Worm (Caenorhabditis elegans) whole organism, young adult: Measurements from ENCODE around the gene emc-2.

Source experiments
- C06A6.2 ChIP-seq: fragments of 200-800 bp; sonication (Bioruptor generic); conservative IDR thresholded peaks from 2 replicates; pipeline ENCODE4 v1.3.6; 2022; ENCODE audit warnings: missing genetic modification characterization, missing compliant biosample characterization
- D2030.7 ChIP-seq: fragments of 200-800 bp; sonication (Bioruptor generic); IDR thresholded peaks from 2 replicates; pipeline ENCODE4 v1.3.6; 2022; ENCODE audit warnings: missing genetic modification reagents, missing genetic modification characterization, missing compliant biosample characterization
- F10E7.11 ChIP-seq: sonication (generic microtip); optimal IDR thresholded peaks from 2 replicates; lab custom pipeline; 2017; ENCODE audit warnings: mild to moderate bottlenecking, missing genetic modification characterization, moderate library complexity, missing compliant biosample characterization
- F49E8.2 ChIP-seq: sonication (generic microtip); optimal IDR thresholded peaks from 3 replicates; lab custom pipeline; 2017; ENCODE audit warnings: missing genetic modification characterization, mild to moderate bottlenecking, missing compliant biosample characterization, antibody characterized with exemption, moderate library complexity; ENCODE audit not compliant: insufficient read depth
- F55B11.4 ChIP-seq: sonication (generic microtip); optimal IDR thresholded peaks from 2 replicates; lab custom pipeline; 2016; ENCODE audit warnings: missing compliant biosample characterization, missing genetic modification characterization, borderline replicate concordance; ENCODE audit not compliant: insufficient read depth
- F57C9.4 ChIP-seq: sonication (generic microtip); optimal IDR thresholded peaks from 2 replicates; lab custom pipeline; 2017; ENCODE audit warnings: mild to moderate bottlenecking, missing genetic modification characterization, missing compliant biosample characterization
- K12H6.12 ChIP-seq: fragments of 200-800 bp; sonication (Bioruptor generic); optimal IDR thresholded peaks from 2 replicates; lab custom pipeline; 2018; ENCODE audit warnings: mild to moderate bottlenecking, missing genetic modification characterization, missing compliant biosample characterization
- T26A5.8 ChIP-seq: sonication (generic microtip); optimal IDR thresholded peaks from 2 replicates; lab custom pipeline; 2016; ENCODE audit warnings: missing genetic modification characterization, missing compliant biosample characterization
- Y79H2A.3 ChIP-seq: fragments of 200-800 bp; sonication (Bioruptor generic); conservative IDR thresholded peaks from 2 replicates; pipeline ENCODE4 v1.3.6; 2022; ENCODE audit warnings: missing genetic modification reagents, missing genetic modification characterization, missing compliant biosample characterization
- akir-1 ChIP-seq: fragments of 200-800 bp; sonication (Bioruptor generic); optimal IDR thresholded peaks from 2 replicates; lab custom pipeline; 2018; ENCODE audit warnings: mild to moderate bottlenecking, missing genetic modification characterization, moderate library complexity, missing compliant biosample characterization
- ama-1 ChIP-seq, 3 experiments: fragments of 150-350 bp in 1 of 3; sonication (generic microtip) in 2 of 3; optimal IDR thresholded peaks; 2 replicates each; lab custom pipeline; 2014 to 2018; ENCODE audit warnings: missing biosample characterization in 2 of 3, missing genetic modification characterization in 2 of 3, missing genetic modification reagents in 2 of 3
- atf-7 ChIP-seq: sonication (generic microtip); optimal IDR thresholded peaks from 2 replicates; lab custom pipeline; 2017; ENCODE audit warnings: mild to moderate bottlenecking, missing genetic modification characterization, missing compliant biosample characterization
- athp-1 ChIP-seq: sonication (generic microtip); optimal IDR thresholded peaks from 2 replicates; lab custom pipeline; 2017; ENCODE audit warnings: mild to moderate bottlenecking, missing genetic modification characterization, missing compliant biosample characterization
- attf-3 ChIP-seq: fragments of 200-800 bp; sonication (Bioruptor generic); conservative IDR thresholded peaks from 2 replicates; pipeline ENCODE4 v1.3.6; 2022; ENCODE audit warnings: missing genetic modification reagents, missing genetic modification characterization, missing compliant biosample characterization
- ccch-3 ChIP-seq: fragments of 200-800 bp; sonication (Bioruptor generic); optimal IDR thresholded peaks from 2 replicates; lab custom pipeline; 2018; ENCODE audit warnings: mild to moderate bottlenecking, missing genetic modification characterization, missing compliant biosample characterization
- ceh-100 ChIP-seq: fragments of 200-800 bp; sonication (Bioruptor generic); IDR thresholded peaks from 2 replicates; pipeline ENCODE4 v1.3.6; 2022; ENCODE audit warnings: missing genetic modification reagents, missing genetic modification characterization, missing compliant biosample characterization
- ceh-58 ChIP-seq: fragments of 200-800 bp; sonication (Bioruptor generic); IDR thresholded peaks from 2 replicates; pipeline ENCODE4 v1.3.6; 2022; ENCODE audit warnings: missing genetic modification characterization, missing compliant biosample characterization
- ceh-91 ChIP-seq: fragments of 200-800 bp; sonication (Bioruptor generic); IDR thresholded peaks from 2 replicates; pipeline ENCODE4 v1.3.6; 2022; ENCODE audit warnings: missing genetic modification reagents, missing genetic modification characterization, missing compliant biosample characterization
- die-1 ChIP-seq: sonication (generic microtip); optimal IDR thresholded peaks from 2 replicates; lab custom pipeline; 2016; ENCODE audit warnings: missing genotype, mild to moderate bottlenecking, missing genetic modification characterization, missing compliant biosample characterization
- dox-1 ChIP-seq: fragments of 200-800 bp; sonication (Bioruptor generic); IDR thresholded peaks from 2 replicates; pipeline ENCODE4 v1.3.6; 2022; ENCODE audit warnings: missing genetic modification reagents, missing genetic modification characterization, missing compliant biosample characterization
- dpl-1 ChIP-seq: fragments of 150-350 bp; optimal IDR thresholded peaks from 2 replicates; lab custom pipeline; 2014; ENCODE audit warnings: missing biosample characterization, missing genetic modification reagents, missing genetic modification characterization
- ekl-4 ChIP-seq: fragments of 200-800 bp; sonication (Bioruptor generic); IDR thresholded peaks from 2 replicates; pipeline ENCODE4 v1.3.6; 2022; ENCODE audit warnings: missing genetic modification reagents, missing genetic modification characterization, missing compliant biosample characterization
- ets-4 ChIP-seq: fragments of 200-800 bp; sonication (Bioruptor generic); optimal IDR thresholded peaks from 2 replicates; lab custom pipeline; 2018; ENCODE audit warnings: mild to moderate bottlenecking, missing genetic modification characterization, missing compliant biosample characterization
- fkh-3 ChIP-seq: sonication (generic microtip); optimal IDR thresholded peaks from 2 replicates; lab custom pipeline; 2016; ENCODE audit warnings: mild to moderate bottlenecking, missing genetic modification characterization, missing compliant biosample characterization
- gei-17 ChIP-seq: fragments of 200-800 bp; sonication (Bioruptor generic); optimal IDR thresholded peaks from 2 replicates; lab custom pipeline; 2018; ENCODE audit warnings: mild to moderate bottlenecking, missing genetic modification characterization, missing compliant biosample characterization
- him-1 ChIP-seq: sonication (generic microtip); optimal IDR thresholded peaks from 2 replicates; lab custom pipeline; 2016; ENCODE audit warnings: missing genotype, missing genetic modification reagents, missing genetic modification characterization, missing compliant biosample characterization
- hlh-12 ChIP-seq: sonication (generic microtip); optimal IDR thresholded peaks from 2 replicates; lab custom pipeline; 2016; ENCODE audit warnings: missing genetic modification characterization, missing compliant biosample characterization
- hrde-1 ChIP-seq: sonication (generic microtip); optimal IDR thresholded peaks from 2 replicates; lab custom pipeline; 2016; ENCODE audit warnings: missing genetic modification characterization, mild to moderate bottlenecking, missing compliant biosample characterization, moderate library complexity, missing genotype, missing genetic modification reagents, borderline replicate concordance
- let-526 ChIP-seq: fragments of 200-800 bp; sonication (Bioruptor generic); IDR thresholded peaks from 2 replicates; pipeline ENCODE4 v1.3.6; 2022; ENCODE audit warnings: missing genetic modification reagents, missing genetic modification characterization, missing compliant biosample characterization
- lin-26 ChIP-seq: fragments of 200-800 bp; sonication (Bioruptor generic); IDR thresholded peaks from 2 replicates; pipeline ENCODE4 v1.3.6; 2022; ENCODE audit warnings: missing genetic modification reagents, missing genetic modification characterization, missing compliant biosample characterization
- lin-35 ChIP-seq, 3 experiments: fragments of 150-350 bp in 2 of 3; sonication (generic microtip) in 1 of 3; optimal IDR thresholded peaks; 2 replicates each; lab custom pipeline; 2014 to 2018; ENCODE audit warnings: missing biosample characterization in 3 of 3, missing genetic modification characterization in 3 of 3, missing genetic modification reagents in 3 of 3
- lsl-1 ChIP-seq: fragments of 200-800 bp; sonication (Bioruptor generic); optimal IDR thresholded peaks from 2 replicates; lab custom pipeline; 2018; ENCODE audit warnings: mild to moderate bottlenecking, missing genetic modification characterization, moderate library complexity, missing compliant biosample characterization
- madf-6 ChIP-seq: fragments of 200-800 bp; sonication (Bioruptor generic); IDR thresholded peaks from 2 replicates; pipeline ENCODE4 v1.3.6; 2022; ENCODE audit warnings: missing genetic modification reagents, missing genetic modification characterization, missing compliant biosample characterization
- madf-8 ChIP-seq: fragments of 200-800 bp; sonication (Bioruptor generic); conservative IDR thresholded peaks from 2 replicates; pipeline ENCODE4 v1.3.6; 2022; ENCODE audit warnings: missing genetic modification reagents, missing genetic modification characterization, missing compliant biosample characterization
- mcd-1 ChIP-seq: fragments of 200-800 bp; sonication (Bioruptor generic); IDR thresholded peaks from 2 replicates; pipeline ENCODE4 v1.3.6; 2022; ENCODE audit warnings: missing genetic modification reagents, missing genetic modification characterization, missing compliant biosample characterization
- nhr-179 ChIP-seq: sonication (generic microtip); optimal IDR thresholded peaks from 2 replicates; lab custom pipeline; 2016; ENCODE audit warnings: mild to moderate bottlenecking, missing genetic modification characterization, missing compliant biosample characterization
- rec-8 ChIP-seq, 2 experiments: sonication (generic microtip); optimal IDR thresholded peaks; 2 replicates each; lab custom pipeline; 2016; ENCODE audit warnings: mild to moderate bottlenecking in 2 of 2, missing genetic modification characterization in 2 of 2, missing genetic modification reagents in 2 of 2, missing genotype in 2 of 2, missing biosample characterization in 1 of 2, missing compliant biosample characterization in 1 of 2, moderate library complexity in 1 of 2
- rpc-1 ChIP-seq, 2 experiments: fragments of 150-350 bp in 1 of 2; sonication (generic microtip) in 1 of 2; optimal IDR thresholded peaks; 2 replicates each; lab custom pipeline; 2014 to 2018; ENCODE audit warnings: missing biosample characterization in 1 of 2, missing genetic modification characterization in 1 of 2, missing genetic modification reagents in 1 of 2, missing genotype in 1 of 2
- snpc-3.4 ChIP-seq: sonication (generic microtip); optimal IDR thresholded peaks from 2 replicates; lab custom pipeline; 2017; ENCODE audit warnings: missing genetic modification characterization, mild to moderate bottlenecking, missing compliant biosample characterization, antibody characterized with exemption, moderate library complexity, missing genotype, missing genetic modification reagents
- somi-1 ChIP-seq: fragments of 200-800 bp; sonication (Bioruptor generic); optimal IDR thresholded peaks from 2 replicates; lab custom pipeline; 2018; ENCODE audit warnings: mild to moderate bottlenecking, missing genetic modification characterization, missing compliant biosample characterization
- tbp1 ChIP-seq: fragments of 200-800 bp; sonication (Bioruptor generic); optimal IDR thresholded peaks from 2 replicates; lab custom pipeline; 2018; ENCODE audit warnings: mild to moderate bottlenecking, missing genetic modification characterization, missing compliant biosample characterization
- tlf-1 ChIP-seq: fragments of 200-800 bp; sonication (Bioruptor generic); optimal IDR thresholded peaks from 2 replicates; lab custom pipeline; 2018; ENCODE audit warnings: mild to moderate bottlenecking, missing genetic modification characterization, missing compliant biosample characterization
- xnd-1 ChIP-seq: sonication (generic microtip); optimal IDR thresholded peaks from 2 replicates; lab custom pipeline; 2016; ENCODE audit warnings: missing genotype, missing genetic modification reagents, missing genetic modification characterization, missing compliant biosample characterization
- ztf-18 ChIP-seq: sonication (generic microtip); optimal IDR thresholded peaks from 2 replicates; lab custom pipeline; 2016; ENCODE audit warnings: missing genotype, mild to moderate bottlenecking, missing genetic modification characterization, missing compliant biosample characterization
- ztf-28 ChIP-seq: fragments of 200-800 bp; sonication (Bioruptor generic); IDR thresholded peaks from 2 replicates; pipeline ENCODE4 v1.3.6; 2022; ENCODE audit warnings: missing genetic modification reagents, missing genetic modification characterization, missing compliant biosample characterization
- ztf-6 ChIP-seq: fragments of 200-800 bp; sonication (Bioruptor generic); IDR thresholded peaks from 2 replicates; pipeline ENCODE4 v1.3.6; 2022; ENCODE audit warnings: missing genetic modification reagents, missing genetic modification characterization, missing compliant biosample characterization

emc-2 gene

ce11 chrII:1309892-1310516, 4.1 kb upstream of the emc-2 start, which contains the start of the genes alh-6 and fcho-1 (continued):
- TF ChIP-seq mcd-1 (GFP tag; lab: Robert Waterston, UW), result peak; percentile 55
- TF ChIP-seq K12H6.12, result no peak
- TF ChIP-seq F49E8.2 (tag; lab: Kevin White, UChicago), result peak; percentile 25
- no peak for TF ChIP-seq rec-8 (tag; optimal IDR thresholded peaks at IDR 0.05; lab: Kevin White, UChicago)
- TF ChIP-seq T26A5.8 (tag; lab: Kevin White, UChicago), result no peak
- TF ChIP-seq dox-1 (GFP tag; lab: Robert Waterston, UW), result peak; percentile 38; the same call in 1 of the 2 replicates
- no peak for TF ChIP-seq tbp1 (GFP tag; lab: Kevin White, UChicago)
- no peak for TF ChIP-seq lin-26 (GFP tag; lab: Robert Waterston, UW)
- peak; percentile 87 for TF ChIP-seq lsl-1 (GFP tag; lab: Kevin White, UChicago)
- TF ChIP-seq C06A6.2 (GFP tag; lab: Robert Waterston, UW), result no peak
- peak; percentile 46 for TF ChIP-seq D2030.7 (GFP tag; lab: Robert Waterston, UW)
- TF ChIP-seq ccch-3 (GFP tag; lab: Kevin White, UChicago), result no peak
- peak; percentile 27; the same call in 1 of the 2 replicates for TF ChIP-seq madf-8 (GFP tag; lab: Robert Waterston, UW)

- peak; percentile 20 for TF ChIP-seq him-1 (tag; lab: Kevin White, UChicago)
- no peak for TF ChIP-seq nhr-179 (tag; lab: Kevin White, UChicago)
- TF ChIP-seq ztf-28, result no peak
- no peak for TF ChIP-seq F57C9.4 (tag; lab: Kevin White, UChicago)
- TF ChIP-seq ztf-6 (GFP tag; lab: Robert Waterston, UW), result no peak
- TF ChIP-seq attf-3 (GFP tag; lab: Robert Waterston, UW), result no peak
- no peak for TF ChIP-seq dpl-1 (GFP tag; lab: Kevin White, UChicago)
- no peak for TF ChIP-seq gei-17
- TF ChIP-seq somi-1, result no peak
- TF ChIP-seq athp-1 (tag; lab: Kevin White, UChicago), result no peak
- TF ChIP-seq xnd-1 (tag; lab: Kevin White, UChicago), result peak; percentile 96
- TF ChIP-seq tlf-1 (GFP tag; lab: Kevin White, UChicago), result no peak
- no peak for TF ChIP-seq ama-1 (optimal IDR thresholded peaks at IDR 0.05; lab: Kevin White, UChicago)
- TF ChIP-seq ama-1 (GFP tag; optimal IDR thresholded peaks at IDR 0.05; lab: Kevin White, UChicago), result no peak
- TF ChIP-seq ekl-4 (GFP tag; lab: Robert Waterston, UW), result 0 out of 2 replicates have a peak, but pooled peaks have one; percentile 34
- TF ChIP-seq lin-35 (GFP tag; optimal IDR thresholded peaks at IDR 0.05; lab: Kevin White, UChicago), result no peak
- no peak for TF ChIP-seq hlh-12
- TF ChIP-seq ceh-100 (GFP tag; lab: Robert Waterston, UW), result no peak
- no peak for TF ChIP-seq die-1 (tag; lab: Kevin White, UChicago)
- no peak for TF ChIP-seq F10E7.11 (tag; lab: Kevin White, UChicago)
- TF ChIP-seq snpc-3.4 (tag; lab: Kevin White, UChicago), result peak; percentile 61
- no peak for TF ChIP-seq ztf-18 (tag; lab: Kevin White, UChicago)
- no peak for TF ChIP-seq hrde-1 (tag; lab: Kevin White, UChicago)
- no peak for TF ChIP-seq Y79H2A.3
- no peak for TF ChIP-seq rpc-1 (optimal IDR thresholded peaks at IDR 0.05; lab: Kevin White, UChicago)
- TF ChIP-seq rpc-1 (tag; optimal IDR thresholded peaks at IDR 0.05; lab: Kevin White, UChicago), result no peak
- peak; percentile 94 for TF ChIP-seq madf-6 (GFP tag; lab: Robert Waterston, UW)
- TF ChIP-seq ets-4, result no peak
- no peak for TF ChIP-seq fkh-3 (tag; lab: Kevin White, UChicago)
- TF ChIP-seq atf-7 (tag; lab: Kevin White, UChicago), result no peak
- no peak for TF ChIP-seq ceh-58 (GFP tag; lab: Robert Waterston, UW)
- peak; percentile 61; the same call in 1 of the 2 replicates for TF ChIP-seq ceh-91 (GFP tag; lab: Robert Waterston, UW)
- TF ChIP-seq akir-1, result no peak
- no peak for TF ChIP-seq C06A6.2 (GFP tag; lab: Robert Waterston, UW)
- TF ChIP-seq let-526 (GFP tag; lab: Robert Waterston, UW), result no peak
- TF ChIP-seq F55B11.4, result no peak
Observed at ce11 chrII:1306550-1306949, 614 bp upstream of the emc-2 start.
